Worm (Caenorhabditis elegans): ENCODE results near the gene T10B10.8.

- TF ChIP-seq nhr-237 (tag; optimal IDR thresholded peaks at IDR 0.05), result no peak
- no peak for TF ChIP-seq unc-39 (tag; optimal IDR thresholded peaks at IDR 0.05)
- no peak for TF ChIP-seq sem-4 (tag; optimal IDR thresholded peaks at IDR 0.05)
- no peak for TF ChIP-seq aly-2 (tag; optimal IDR thresholded peaks at IDR 0.05)
- no peak for TF ChIP-seq nhr-10 (tag; optimal IDR thresholded peaks at IDR 0.05)
Observed at ce11 chrX:15146415-15147210, 19.4 kb downstream of the T10B10.8 start.

All from whole organism, L2 larva.